Fruit fly (Drosophila melanogaster): Measurements from ENCODE around the gene srw.
A peak's percentile ranks its signal among the peaks of the same experiment; 100 is the strongest.

The srw gene

dm6 chr3L:4322032-4322617 lies 38.8 kb upstream of the srw start, which contains the start of gene CG15014 (continued):
- no peak for TF ChIP-seq CG4282 (GFP tag; optimal IDR thresholded peaks at IDR 0.05)
- TF ChIP-seq maf-S (GFP tag; optimal IDR thresholded peaks at IDR 0.05), result no peak
- no peak for TF ChIP-seq Lim3 (GFP tag; IDR thresholded peaks at IDR 0.05)
- no peak for TF ChIP-seq Gug (GFP tag; IDR thresholded peaks at IDR 0.05)
- no peak for TF ChIP-seq Xrp1 (GFP tag; IDR thresholded peaks at IDR 0.05)
- TF ChIP-seq CG10321 (GFP tag; IDR thresholded peaks at IDR 0.05), result no peak
- TF ChIP-seq CG12104 (GFP tag; optimal IDR thresholded peaks at IDR 0.05), result no peak
- peak; percentile 86 for TF ChIP-seq sens (GFP tag)
- peak; percentile 43 for TF ChIP-seq CG4617 (GFP tag; optimal IDR thresholded peaks at IDR 0.05; ENCODE audit: borderline replicate concordance)
- no peak for TF ChIP-seq nmo (GFP tag; optimal IDR thresholded peaks at IDR 0.05)
- TF ChIP-seq MBD-R2 (GFP tag; IDR thresholded peaks at IDR 0.05), result peak; percentile 68
- TF ChIP-seq CG31441 (GFP tag; IDR thresholded peaks at IDR 0.05), result no peak
- no peak for TF ChIP-seq NFAT (GFP tag; IDR thresholded peaks at IDR 0.05)
- TF ChIP-seq CG34422 (GFP tag; IDR thresholded peaks at IDR 0.05), result peak; percentile 16; the same call in 1 of the 3 replicates
- TF ChIP-seq tio (GFP tag; optimal IDR thresholded peaks at IDR 0.05), result no peak
- no peak for TF ChIP-seq Chrac-16 (GFP tag; optimal IDR thresholded peaks at IDR 0.05)
- peak; percentile 34 for TF ChIP-seq CG10267 (tag; optimal IDR thresholded peaks at IDR 0.05)
- TF ChIP-seq MESR4 (GFP tag; optimal IDR thresholded peaks at IDR 0.05), result peak; percentile 40
- no peak for TF ChIP-seq seq (GFP tag; IDR thresholded peaks at IDR 0.05)
- TF ChIP-seq BEAF-32 (GFP tag; optimal IDR thresholded peaks at IDR 0.05), result peak; percentile 25
- peak; percentile 43 for TF ChIP-seq dm (GFP tag; optimal IDR thresholded peaks at IDR 0.05)
- TF ChIP-seq gfzf (GFP tag; optimal IDR thresholded peaks at IDR 0.05), result peak; percentile 85
- peak; percentile 49 for TF ChIP-seq pzg (GFP tag; optimal IDR thresholded peaks at IDR 0.05)
- peak in 1 of 3 experiments; percentile 14 for TF ChIP-seq Stat92E (GFP tag; optimal IDR thresholded peaks at IDR 0.05)
- no peak for TF ChIP-seq aop (GFP tag; IDR thresholded peaks at IDR 0.05)
- no peak for TF ChIP-seq tx (GFP tag; optimal IDR thresholded peaks at IDR 0.05)
- peak; percentile 48 for TF ChIP-seq YL-1 (GFP tag; optimal IDR thresholded peaks at IDR 0.05)
- TF ChIP-seq Lhr (GFP tag; optimal IDR thresholded peaks at IDR 0.05), result peak; percentile 6
- no peak for TF ChIP-seq Gsc (GFP tag; IDR thresholded peaks at IDR 0.05)
- TF ChIP-seq Atf-2 (GFP tag; optimal IDR thresholded peaks at IDR 0.05), result no peak
- no peak for TF ChIP-seq chinmo (GFP tag; IDR thresholded peaks at IDR 0.05; ENCODE audit: partially characterized antibody)
- peak in 1 of 2 experiments; percentile 42 for TF ChIP-seq crp (GFP tag; optimal IDR thresholded peaks at IDR 0.05)
- peak; percentile 29 for TF ChIP-seq Dp (GFP tag; optimal IDR thresholded peaks at IDR 0.05)
- peak; percentile 29; the same call in 1 of the 2 replicates for TF ChIP-seq CG13287 (GFP tag; IDR thresholded peaks at IDR 0.05; ENCODE audit: partially characterized antibody)

dm6 chr3L:4318677-4319580 lies 35.7 kb upstream of the srw start, which contains the start of gene PMP34:
Gene PMP34 (plus strand): TSS chr3L:4318755.
- TF ChIP-seq vvl (GFP tag; IDR thresholded peaks at IDR 0.05), result 0 out of 2 replicates have a peak, but pooled peaks have one; percentile 52
- TF ChIP-seq gce (GFP tag; IDR thresholded peaks at IDR 0.05), result 0 out of 3 replicates have a peak, but pooled peaks have one; percentile 29
- peak; percentile 31 for TF ChIP-seq Jarid2 (GFP tag; optimal IDR thresholded peaks at IDR 0.05)
- no peak for TF ChIP-seq CG6683 (GFP tag; optimal IDR thresholded peaks at IDR 0.05)
- peak; percentile 24 for TF ChIP-seq CG4617 (GFP tag; optimal IDR thresholded peaks at IDR 0.05; ENCODE audit: borderline replicate concordance)
- TF ChIP-seq CG9437 (GFP tag; optimal IDR thresholded peaks at IDR 0.05), result no peak
- peak; percentile 72 for TF ChIP-seq sug (tag; optimal IDR thresholded peaks at IDR 0.05)
- peak; percentile 40 for TF ChIP-seq mirr (GFP tag; optimal IDR thresholded peaks at IDR 0.05)
- no peak for TF ChIP-seq hkb (optimal IDR thresholded peaks at IDR 0.05)
- TF ChIP-seq hkb (GFP tag; IDR thresholded peaks at IDR 0.05), result 0 out of 2 replicates have a peak, but pooled peaks have one; percentile 17
- peak; percentile 34 for TF ChIP-seq YL-1 (GFP tag; optimal IDR thresholded peaks at IDR 0.05)
- peak in 1 of 2 experiments; percentile 83 for TF ChIP-seq Hr78 (GFP tag; optimal IDR thresholded peaks at IDR 0.05)
- peak; percentile 11; the same call in 1 of the 2 replicates for TF ChIP-seq E2f2 (GFP tag; IDR thresholded peaks at IDR 0.05)
- TF ChIP-seq CG12769 (tag; optimal IDR thresholded peaks at IDR 0.05), result peak; percentile 87
- peak; percentile 64 for TF ChIP-seq MESR4 (GFP tag; optimal IDR thresholded peaks at IDR 0.05)
- peak; percentile 22; the same call in 1 of the 2 replicates for TF ChIP-seq tna (GFP tag; IDR thresholded peaks at IDR 0.05; ENCODE audit: partially characterized antibody)
- TF ChIP-seq ci (GFP tag; IDR thresholded peaks at IDR 0.05), result no peak
